Fruit fly (Drosophila melanogaster): ENCODE measurements around the gene Srp9.

DNA sequence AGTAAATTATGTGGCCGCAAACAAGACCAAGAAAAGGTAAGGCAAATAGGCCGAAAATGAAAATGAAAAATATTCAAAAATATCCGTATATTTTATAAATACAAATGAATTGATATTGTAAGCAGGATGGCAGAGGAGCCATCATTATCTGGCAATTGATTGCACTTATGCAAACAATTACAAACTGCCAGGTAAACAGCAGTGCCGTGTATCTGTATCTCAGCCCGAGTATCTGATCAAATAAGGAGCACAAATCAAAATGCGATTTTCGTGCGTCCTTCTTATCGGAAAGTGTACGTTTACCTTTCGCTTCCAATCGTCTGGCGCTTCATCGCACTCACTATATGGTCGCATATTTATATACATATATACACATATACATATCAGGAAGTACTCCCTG is 6.9 kb downstream of the Srp9 start:
- TF ChIP-seq bab1 (GFP tag; optimal IDR thresholded peaks at IDR 0.05) (no peak), CG12768 (GFP tag; optimal IDR thresholded peaks at IDR 0.05) (no peak), CG7101 (tag; optimal IDR thresholded peaks at IDR 0.05) (no peak), CG11617 (GFP tag; optimal IDR thresholded peaks at IDR 0.05) (no peak), Mnt (GFP tag; optimal IDR thresholded peaks at IDR 0.05) (no peak), CG14711 (tag; optimal IDR thresholded peaks at IDR 0.05) (no peak), pad (GFP tag; optimal IDR thresholded peaks at IDR 0.05) (no peak), CG33017 (tag; optimal IDR thresholded peaks at IDR 0.05) (no peak), cnc (optimal IDR thresholded peaks at IDR 0.05) (no peak), CG7045 (GFP tag; optimal IDR thresholded peaks at IDR 0.05) (no peak), cic (GFP tag; optimal IDR thresholded peaks at IDR 0.05) (no peak), CG1620 (GFP tag; optimal IDR thresholded peaks at IDR 0.05) (no peak)

Data from whole organism, adult.